Fruit fly (Drosophila melanogaster) whole organism, wandering third instar larva: ENCODE measurements around the gene Sfp26Ad.

Experiments
- CG32264 ChIP-seq: fragments of 200-800 bp; sonication (Bioruptor generic); optimal IDR thresholded peaks from 2 replicates; lab custom pipeline; 2016; ENCODE audit warnings: missing biosample characterization, missing genetic modification characterization
- CG9705 ChIP-seq: fragments of 200-800 bp; sonication (Bioruptor generic); optimal IDR thresholded peaks from 2 replicates; lab custom pipeline; 2018; ENCODE audit warnings: missing biosample characterization, mild to moderate bottlenecking, missing genetic modification characterization
- CrebA ChIP-seq: fragments of 200-800 bp; sonication (Bioruptor generic); optimal IDR thresholded peaks from 2 replicates; lab custom pipeline; 2016; ENCODE audit warnings: missing biosample characterization, mild to moderate bottlenecking, missing genetic modification characterization, borderline replicate concordance
- Dfd ChIP-seq: fragments of >200 bp; optimal IDR thresholded peaks from 2 replicates; lab custom pipeline; 2017; ENCODE audit warnings: missing biosample characterization, missing genetic modification characterization
- GATAd ChIP-seq: sonication (Bioruptor generic); optimal IDR thresholded peaks from 2 replicates; lab custom pipeline; 2016; ENCODE audit warnings: missing biosample characterization, missing genetic modification characterization
- HLH106 ChIP-seq: fragments of 200-800 bp; optimal IDR thresholded peaks from 3 replicates; lab custom pipeline; 2019; ENCODE audit warnings: missing biosample characterization, mild to moderate bottlenecking, missing genetic modification characterization, moderate library complexity
- Hr78 ChIP-seq: fragments of >200 bp; optimal IDR thresholded peaks from 2 replicates; lab custom pipeline; 2017; ENCODE audit warnings: missing biosample characterization, missing genetic modification characterization
- Hr83 ChIP-seq: fragments of 200-300 bp; sonication (Bioruptor generic); optimal IDR thresholded peaks from 2 replicates; lab custom pipeline; 2016; ENCODE audit warnings: missing biosample characterization, mild to moderate bottlenecking, missing genetic modification characterization, moderate library complexity; ENCODE audit not compliant: poor library complexity, severe bottlenecking
- Jra ChIP-seq: sonication (Bioruptor generic); optimal IDR thresholded peaks from 2 replicates; lab custom pipeline; 2016; ENCODE audit warnings: missing biosample characterization, missing genetic modification characterization
- Mio ChIP-seq: sonication (Bioruptor generic); optimal IDR thresholded peaks from 2 replicates; lab custom pipeline; 2016; ENCODE audit warnings: missing biosample characterization, missing genetic modification characterization
- Myc ChIP-seq: fragments of >200 bp; optimal IDR thresholded peaks from 2 replicates; lab custom pipeline; 2017
- N ChIP-seq: fragments of >200 bp; optimal IDR thresholded peaks from 2 replicates; lab custom pipeline; 2018; ENCODE audit warnings: missing biosample characterization, missing external identifiers, missing genetic modification characterization
- OdsH ChIP-seq: fragments of 200-800 bp; sonication (Bioruptor generic); optimal IDR thresholded peaks from 2 replicates; lab custom pipeline; 2016; ENCODE audit warnings: missing biosample characterization, mild to moderate bottlenecking, missing genetic modification characterization
- Rel ChIP-seq, 2 experiments: fragments of 200-800 bp; sonication (Bioruptor generic) in 1 of 2; optimal IDR thresholded peaks; 2 replicates in 1 of 2; 3 replicates in 1 of 2; lab custom pipeline; 2016 to 2019; ENCODE audit warnings: mild to moderate bottlenecking in 2 of 2, missing biosample characterization in 2 of 2, missing genetic modification characterization in 2 of 2, moderate library complexity in 1 of 2
- Sp1 ChIP-seq: fragments of 200-800 bp; sonication (Bioruptor generic); optimal IDR thresholded peaks from 3 replicates; lab custom pipeline; 2019; ENCODE audit warnings: missing biosample characterization, mild to moderate bottlenecking, missing genetic modification characterization, moderate library complexity
- Vsx2 ChIP-seq: fragments of 200-300, 225-300 bp; sonication (Bioruptor generic); optimal IDR thresholded peaks from 2 replicates; lab custom pipeline; 2018; ENCODE audit warnings: missing biosample characterization, missing genetic modification characterization; ENCODE audit not compliant: partially characterized antibody
- br ChIP-seq: fragments of 200-800 bp; sonication (Bioruptor generic); optimal IDR thresholded peaks from 2 replicates; lab custom pipeline; 2016; ENCODE audit warnings: missing biosample characterization, missing genetic modification characterization
- brk ChIP-seq: fragments of 200-800 bp; sonication (Bioruptor generic); optimal IDR thresholded peaks from 2 replicates; lab custom pipeline; 2016; ENCODE audit warnings: missing biosample characterization, mild to moderate bottlenecking, missing genetic modification characterization
- dmrt93B ChIP-seq: fragments of 200-800 bp; sonication (Bioruptor generic); optimal IDR thresholded peaks from 2 replicates; lab custom pipeline; 2018; ENCODE audit warnings: missing biosample characterization, mild to moderate bottlenecking, missing genetic modification characterization
- dsf ChIP-seq: sonication (Bioruptor generic); optimal IDR thresholded peaks from 2 replicates; lab custom pipeline; 2016; ENCODE audit warnings: missing biosample characterization, missing genetic modification characterization, borderline replicate concordance
- ey ChIP-seq: fragments of 200-800 bp; sonication (Bioruptor generic); optimal IDR thresholded peaks from 2 replicates; lab custom pipeline; 2016; ENCODE audit warnings: missing biosample characterization, missing genetic modification characterization
- fru ChIP-seq: fragments of 200-800 bp; sonication (Bioruptor generic); optimal IDR thresholded peaks from 3 replicates; lab custom pipeline; 2016; ENCODE audit warnings: missing biosample characterization, mild to moderate bottlenecking, missing genetic modification characterization
- h ChIP-seq: fragments of 200-800 bp; sonication (Bioruptor generic); optimal IDR thresholded peaks from 3 replicates; lab custom pipeline; 2016; ENCODE audit warnings: missing biosample characterization, mild to moderate bottlenecking, missing genetic modification characterization
- jim ChIP-seq: fragments of 175-275, 200-325 bp; sonication (Bioruptor generic); optimal IDR thresholded peaks from 2 replicates; lab custom pipeline; 2016; ENCODE audit warnings: missing biosample characterization, mild to moderate bottlenecking, missing genetic modification characterization
- lola ChIP-seq: fragments of >200 bp; optimal IDR thresholded peaks from 2 replicates; lab custom pipeline; 2017; ENCODE audit warnings: missing biosample characterization, missing genetic modification characterization
- pan ChIP-seq: fragments of >200 bp; optimal IDR thresholded peaks from 2 replicates; lab custom pipeline; 2017
- psq ChIP-seq: fragments of 200-800 bp; sonication (Bioruptor generic); optimal IDR thresholded peaks from 3 replicates; lab custom pipeline; 2017; ENCODE audit warnings: missing biosample characterization, mild to moderate bottlenecking, missing genetic modification characterization, moderate library complexity
- rgr ChIP-seq: fragments of 200-800 bp; sonication (Bioruptor generic); optimal IDR thresholded peaks from 3 replicates; lab custom pipeline; 2016; ENCODE audit warnings: missing biosample characterization, mild to moderate bottlenecking, missing genetic modification characterization
- sage ChIP-seq: fragments of 200-800 bp; sonication (Bioruptor generic); optimal IDR thresholded peaks from 2 replicates; lab custom pipeline; 2016; ENCODE audit warnings: missing biosample characterization, mild to moderate bottlenecking, missing genetic modification characterization
- sv ChIP-seq: fragments of 200-800 bp; sonication (Bioruptor generic); optimal IDR thresholded peaks from 3 replicates; lab custom pipeline; 2016; ENCODE audit warnings: missing biosample characterization, missing genetic modification characterization
- tai ChIP-seq: sonication (Bioruptor generic); optimal IDR thresholded peaks from 2 replicates; lab custom pipeline; 2016; ENCODE audit warnings: missing biosample characterization, missing genetic modification characterization
- usp ChIP-seq: fragments of >200 bp; optimal IDR thresholded peaks from 2 replicates; lab custom pipeline; 2017; ENCODE audit warnings: missing biosample characterization, missing genetic modification characterization
- woc ChIP-seq: sonication (Bioruptor generic); optimal IDR thresholded peaks from 2 replicates; lab custom pipeline; 2016; ENCODE audit warnings: missing biosample characterization, mild to moderate bottlenecking, missing genetic modification characterization

Gene Sfp26Ad

dm6 chr2L:5948775-5949526 lies 5.8 kb upstream of the Sfp26Ad start, which contains the start of gene CG9044:
TSS of gene CG9044 (plus strand) at chr2L:5949450.
- TF ChIP-seq woc: peak; percentile 92
- no peak for TF ChIP-seq pan (lab: Kevin White, UChicago)
- TF ChIP-seq Vsx2 (GFP tag; lab: Kevin White, UChicago): no peak
- no peak for TF ChIP-seq Hr78 (GFP tag; lab: Kevin White, UChicago)
- peak; percentile 77 for TF ChIP-seq h (GFP tag; lab: Kevin White, UChicago)
- TF ChIP-seq HLH106 (tag; lab: Kevin White, UChicago): peak; percentile 71
- TF ChIP-seq dmrt93B (GFP tag; lab: Kevin White, UChicago): no peak
- TF ChIP-seq N: no peak
- no peak for TF ChIP-seq Myc (lab: Kevin White, UChicago)
- TF ChIP-seq Rel (GFP tag; optimal IDR thresholded peaks at IDR 0.05; lab: Kevin White, UChicago): no peak
- TF ChIP-seq Rel (tag; optimal IDR thresholded peaks at IDR 0.05; lab: Kevin White, UChicago): no peak
- peak; percentile 35 for TF ChIP-seq CG9705 (GFP tag; lab: Kevin White, UChicago)
- peak; percentile 38 for TF ChIP-seq Hr83 (GFP tag; lab: Kevin White, UChicago)
- TF ChIP-seq sage (GFP tag; lab: Kevin White, UChicago): no peak
- TF ChIP-seq psq (GFP tag; lab: Kevin White, UChicago): peak; percentile 54
- peak; percentile 35 for TF ChIP-seq GATAd (GFP tag; lab: Kevin White, UChicago)
- TF ChIP-seq CrebA (GFP tag; lab: Kevin White, UChicago): no peak
- TF ChIP-seq ey (GFP tag; lab: Kevin White, UChicago): peak; percentile 70
- peak; percentile 76 for TF ChIP-seq dsf
- TF ChIP-seq Dfd (GFP tag; lab: Kevin White, UChicago): no peak
- TF ChIP-seq OdsH: peak; percentile 32
- peak; percentile 49 for TF ChIP-seq Jra (GFP tag; lab: Kevin White, UChicago)
- no peak for TF ChIP-seq tai (GFP tag; lab: Kevin White, UChicago)
- TF ChIP-seq, all 38 proteins: peak for 11

dm6 chr2L:5947504-5947903 lies 4.4 kb upstream of the Sfp26Ad start:
- TF ChIP-seq Hr83 (GFP tag; lab: Kevin White, UChicago): no peak
- TF ChIP-seq GATAd (GFP tag; lab: Kevin White, UChicago): no peak
- no peak for TF ChIP-seq Myc (lab: Kevin White, UChicago)
- no peak for TF ChIP-seq pan (lab: Kevin White, UChicago)
- no peak for TF ChIP-seq brk
- no peak for TF ChIP-seq usp (GFP tag; lab: Kevin White, UChicago)
- no peak for TF ChIP-seq br
- no peak for TF ChIP-seq dsf
- no peak for TF ChIP-seq N
- TF ChIP-seq Jra (GFP tag; lab: Kevin White, UChicago): no peak
- no peak for TF ChIP-seq Sp1 (GFP tag; lab: Kevin White, UChicago)
- no peak for TF ChIP-seq CG32264 (GFP tag; lab: Kevin White, UChicago)
- TF ChIP-seq rgr (GFP tag; lab: Kevin White, UChicago): no peak

- no peak for TF ChIP-seq Mio (GFP tag; lab: Kevin White, UChicago)
- TF ChIP-seq CG9705 (GFP tag; lab: Kevin White, UChicago): no peak
- TF ChIP-seq h (GFP tag; lab: Kevin White, UChicago): no peak
- TF ChIP-seq psq (GFP tag; lab: Kevin White, UChicago): no peak
- no peak for TF ChIP-seq sv
- TF ChIP-seq jim (GFP tag; lab: Kevin White, UChicago): no peak
- no peak for TF ChIP-seq Vsx2 (GFP tag; lab: Kevin White, UChicago)
- no peak for TF ChIP-seq lola
- no peak for TF ChIP-seq usp (GFP tag; lab: Kevin White, UChicago)
- no peak for TF ChIP-seq fru
- no peak for TF ChIP-seq brk
- TF ChIP-seq, all 38 proteins: peak for 0
Measured at dm6 chr2L:5946728-5947127, 3.6 kb upstream of the Sfp26Ad start.
